Worm (Caenorhabditis elegans) whole organism, L2 larva: ENCODE measurements around the gene cyp-33C2.

Experiments used
- C34F6.9 ChIP-seq: fragments of 150-350 bp; optimal IDR thresholded peaks from 2 replicates; lab custom pipeline; 2014; ENCODE audit warnings: missing biosample characterization, missing genetic modification characterization
- R02D3.7 ChIP-seq: fragments of 150-350 bp; optimal IDR thresholded peaks from 2 replicates; lab custom pipeline; 2014; ENCODE audit warnings: missing biosample characterization, missing genetic modification characterization
- Y55F3AM.14 ChIP-seq: fragments of 200-800 bp; sonication (Bioruptor generic); optimal IDR thresholded peaks from 2 replicates; lab custom pipeline; 2018; ENCODE audit warnings: mild to moderate bottlenecking, missing genetic modification characterization, missing compliant biosample characterization
- ZK546.5 ChIP-seq: sonication (generic microtip); optimal IDR thresholded peaks from 2 replicates; lab custom pipeline; 2017; ENCODE audit warnings: missing biosample characterization, missing genetic modification characterization
- alr-1 ChIP-seq: fragments of 150-350 bp; optimal IDR thresholded peaks from 2 replicates; lab custom pipeline; 2014; ENCODE audit warnings: missing biosample characterization, missing genetic modification characterization
- aly-2 ChIP-seq: fragments of 150-350 bp; optimal IDR thresholded peaks from 2 replicates; lab custom pipeline; 2014; ENCODE audit warnings: missing biosample characterization, missing genetic modification characterization
- ama-1 ChIP-seq: fragments of 150-350 bp; optimal IDR thresholded peaks from 2 replicates; lab custom pipeline; 2018; ENCODE audit warnings: inconsistent platforms
- ceh-16 ChIP-seq: fragments of 150-350 bp; optimal IDR thresholded peaks from 2 replicates; lab custom pipeline; 2014; ENCODE audit warnings: missing biosample characterization, missing genetic modification characterization
- ceh-82 ChIP-seq: fragments of 150-350 bp; optimal IDR thresholded peaks from 2 replicates; lab custom pipeline; 2014; ENCODE audit warnings: missing biosample characterization, missing genetic modification characterization
- dmd-4 ChIP-seq: sonication (generic microtip); optimal IDR thresholded peaks from 2 replicates; lab custom pipeline; 2017; ENCODE audit warnings: missing biosample characterization, missing genetic modification characterization
- elt-1 ChIP-seq: fragments of 150-350 bp; optimal IDR thresholded peaks from 2 replicates; lab custom pipeline; 2014; ENCODE audit warnings: missing biosample characterization, missing genetic modification characterization
- fos-1 ChIP-seq: fragments of 150-350 bp; optimal IDR thresholded peaks from 2 replicates; lab custom pipeline; 2014; ENCODE audit warnings: missing biosample characterization, missing genetic modification characterization
- lsy-2 ChIP-seq, 2 experiments: fragments of 150-350 bp in 1 of 2; sonication (generic microtip) in 1 of 2; optimal IDR thresholded peaks; 2 replicates each; lab custom pipeline; 2014 to 2017; ENCODE audit warnings: missing biosample characterization in 2 of 2, missing genetic modification characterization in 2 of 2
- mab-5 ChIP-seq: fragments of 150-350 bp; optimal IDR thresholded peaks from 2 replicates; lab custom pipeline; 2014; ENCODE audit warnings: missing biosample characterization, missing genetic modification characterization
- mbf-1 ChIP-seq: sonication (generic microtip); optimal IDR thresholded peaks from 2 replicates; lab custom pipeline; 2017; ENCODE audit warnings: missing biosample characterization, missing genetic modification characterization
- nhr-10 ChIP-seq: sonication (generic microtip); optimal IDR thresholded peaks from 2 replicates; lab custom pipeline; 2017; ENCODE audit warnings: missing biosample characterization, missing genetic modification characterization
- nhr-12 ChIP-seq: fragments of 150-350 bp; optimal IDR thresholded peaks from 2 replicates; lab custom pipeline; 2014; ENCODE audit warnings: missing biosample characterization, missing genetic modification characterization
- nhr-21 ChIP-seq: fragments of 150-350 bp; optimal IDR thresholded peaks from 2 replicates; lab custom pipeline; 2014; ENCODE audit warnings: missing biosample characterization, missing genetic modification characterization
- nhr-23 ChIP-seq: fragments of 150-350 bp; optimal IDR thresholded peaks from 2 replicates; lab custom pipeline; 2014; ENCODE audit warnings: missing biosample characterization, missing genetic modification reagents, missing genetic modification characterization
- nhr-237 ChIP-seq: fragments of 150-350 bp; optimal IDR thresholded peaks from 2 replicates; lab custom pipeline; 2014; ENCODE audit warnings: missing biosample characterization, missing genetic modification characterization
- nhr-25 ChIP-seq: fragments of 150-350 bp; sonication (generic microtip); optimal IDR thresholded peaks from 3 replicates; lab custom pipeline; 2014; ENCODE audit warnings: missing biosample characterization, missing genetic modification characterization
- nhr-6 ChIP-seq: fragments of 150-350 bp; optimal IDR thresholded peaks from 2 replicates; lab custom pipeline; 2014; ENCODE audit warnings: missing biosample characterization, missing genetic modification characterization
- nhr-77 ChIP-seq: fragments of 150-350 bp; optimal IDR thresholded peaks from 2 replicates; lab custom pipeline; 2014; ENCODE audit warnings: missing biosample characterization, missing genetic modification characterization
- peb-1 ChIP-seq: fragments of 150-350 bp; optimal IDR thresholded peaks from 2 replicates; lab custom pipeline; 2014; ENCODE audit warnings: missing biosample characterization, missing genetic modification characterization
- sem-4 ChIP-seq: fragments of 150-350 bp; optimal IDR thresholded peaks from 2 replicates; lab custom pipeline; 2014; ENCODE audit warnings: missing biosample characterization, missing genetic modification reagents, missing genetic modification characterization
- skn-1 ChIP-seq: sonication (generic microtip); optimal IDR thresholded peaks from 2 replicates; lab custom pipeline; 2017; ENCODE audit warnings: missing biosample characterization, missing genetic modification characterization
- sma-9 ChIP-seq, 2 experiments: fragments of 150-350 bp in 1 of 2; sonication (generic microtip) in 1 of 2; optimal IDR thresholded peaks; 2 replicates each; lab custom pipeline; 2014 to 2016; ENCODE audit warnings: missing genetic modification characterization in 2 of 2, mild to moderate bottlenecking in 1 of 2, missing biosample characterization in 1 of 2, missing compliant biosample characterization in 1 of 2, missing genetic modification reagents in 1 of 2, moderate library complexity in 1 of 2
- unc-39 ChIP-seq: fragments of 150-350 bp; optimal IDR thresholded peaks from 2 replicates; lab custom pipeline; 2014; ENCODE audit warnings: missing biosample characterization, missing genetic modification characterization
- unc-55 ChIP-seq: fragments of 150-350 bp; sonication (generic microtip); optimal IDR thresholded peaks from 3 replicates; lab custom pipeline; 2014; ENCODE audit warnings: missing biosample characterization, missing genetic modification reagents, missing genetic modification characterization
- unc-62 ChIP-seq: fragments of 150-350 bp; optimal IDR thresholded peaks from 2 replicates; lab custom pipeline; 2014; ENCODE audit warnings: missing biosample characterization, missing genetic modification reagents, missing genetic modification characterization
- zag-1 ChIP-seq: fragments of 150-350 bp; optimal IDR thresholded peaks from 2 replicates; lab custom pipeline; 2014; ENCODE audit warnings: missing biosample characterization, missing genetic modification characterization
- ztf-1 ChIP-seq: fragments of 200-800 bp; sonication (Bioruptor generic); conservative IDR thresholded peaks from 2 replicates; pipeline ENCODE4 v1.3.6; 2022; ENCODE audit warnings: missing genetic modification characterization, missing compliant biosample characterization
- ztf-11 ChIP-seq: sonication (generic microtip); optimal IDR thresholded peaks from 2 replicates; lab custom pipeline; 2017; ENCODE audit warnings: missing biosample characterization, missing genetic modification characterization

The cyp-33C2 gene

ce11 chrV:2201240-2201639 lies 18.0 kb downstream of the cyp-33C2 start, which contains the start of gene cyp-32B1:
cyp-32B1 (minus strand) TSS chrV:2201415.
- no peak for TF ChIP-seq nhr-237 (tag; lab: Kevin White, UChicago)
- TF ChIP-seq fos-1 (tag; lab: Kevin White, UChicago): peak; percentile 5

ce11 chrV:2204080-2204479 lies 20.8 kb downstream of the cyp-33C2 start, which contains the start of gene cyp-33C12:
cyp-33C12 (minus strand) TSS chrV:2204400.
- TF ChIP-seq alr-1 (tag; lab: Kevin White, UChicago) (no peak), unc-39 (tag; lab: Kevin White, UChicago) (no peak), skn-1 (tag; lab: Kevin White, UChicago) (no peak)

- TF ChIP-seq nhr-23 (tag; lab: Kevin White, UChicago) (no peak), nhr-12 (tag; lab: Kevin White, UChicago) (no peak), dmd-4 (tag; lab: Kevin White, UChicago) (no peak), fos-1 (tag; lab: Kevin White, UChicago) (no peak), ztf-1 (no peak), mab-5 (tag; lab: Kevin White, UChicago) (no peak), nhr-77 (tag; lab: Kevin White, UChicago) (no peak), Y55F3AM.14 (GFP tag; lab: Kevin White, UChicago) (no peak), ZK546.5 (tag; lab: Kevin White, UChicago) (no peak), mbf-1 (tag; lab: Kevin White, UChicago) (no peak), aly-2 (tag; lab: Kevin White, UChicago) (no peak), skn-1 (tag; lab: Kevin White, UChicago) (no peak), zag-1 (no peak), nhr-6 (tag; lab: Kevin White, UChicago) (no peak)
- TF ChIP-seq, all 48 proteins: peak for 0
Observed at ce11 chrV:2206181-2206580, 22.9 kb downstream of the cyp-33C2 start, which contains the start of gene srt-40. srt-40 (minus strand) TSS chrV:2206281.

- TF ChIP-seq aly-2 (tag; lab: Kevin White, UChicago) (no peak), peb-1 (tag; lab: Kevin White, UChicago) (no peak), unc-39 (tag; lab: Kevin White, UChicago) (no peak), ztf-11 (no peak), lsy-2 (tag; optimal IDR thresholded peaks at IDR 0.05; lab: Kevin White, UChicago) (no peak), C34F6.9 (no peak), nhr-6 (tag; lab: Kevin White, UChicago) (no peak), ceh-82 (no peak), unc-62 (GFP tag; lab: Kevin White, UChicago) (no peak), dmd-4 (tag; lab: Kevin White, UChicago) (no peak), nhr-10 (tag; lab: Kevin White, UChicago) (no peak), sem-4 (tag; lab: Kevin White, UChicago) (no peak)
Observed at ce11 chrV:2206801-2207200, 23.5 kb downstream of the cyp-33C2 start, which contains the start of gene svh-11. svh-11 (plus strand) TSS chrV:2207101.

- TF ChIP-seq ama-1 (lab: Kevin White, UChicago) (no peak), R02D3.7 (tag; lab: Kevin White, UChicago) (no peak), nhr-25 (tag; lab: Kevin White, UChicago) (no peak), skn-1 (tag; lab: Kevin White, UChicago) (no peak), unc-62 (GFP tag; lab: Kevin White, UChicago) (no peak), elt-1 (no peak), ceh-82 (no peak), ZK546.5 (tag; lab: Kevin White, UChicago) (no peak), nhr-21 (tag; lab: Kevin White, UChicago) (no peak), unc-55 (GFP tag; lab: Kevin White, UChicago) (no peak), nhr-10 (tag; lab: Kevin White, UChicago) (no peak), mab-5 (tag; lab: Kevin White, UChicago) (no peak), ceh-16 (no peak), aly-2 (tag; lab: Kevin White, UChicago) (no peak), sma-9 (GFP tag; optimal IDR thresholded peaks at IDR 0.05; lab: Kevin White, UChicago) (no peak), sma-9 (tag; optimal IDR thresholded peaks at IDR 0.05; lab: Kevin White, UChicago) (no peak)
Observed at ce11 chrV:2207527-2207926, 24.2 kb downstream of the cyp-33C2 start.
